Worm (Caenorhabditis elegans): ENCODE results near the gene K02E7.12.

The K02E7.12 gene

ce11 chrII:1110901-1111300, 39.9 kb downstream of the K02E7.12 start, which contains the start of gene lips-11:
Gene lips-11 (minus strand): TSS chrII:1111001.
- TF ChIP-seq klf-2 (GFP tag; conservative IDR thresholded peaks at IDR 0.05) (no peak), ztf-29 (GFP tag; IDR thresholded peaks at IDR 0.05) (no peak), ref-1 (GFP tag; conservative IDR thresholded peaks at IDR 0.05) (no peak), flt-1 (GFP tag; IDR thresholded peaks at IDR 0.05) (no peak), ztf-23 (GFP tag; IDR thresholded peaks at IDR 0.05) (no peak), tab-1 (GFP tag; IDR thresholded peaks at IDR 0.05) (no peak), med-1 (GFP tag; optimal IDR thresholded peaks at IDR 0.05; ENCODE audit: insufficient read depth) (no peak), cog-1 (tag; optimal IDR thresholded peaks at IDR 0.05) (no peak), T22C8.4 (GFP tag; IDR thresholded peaks at IDR 0.05) (no peak)

DNA sequence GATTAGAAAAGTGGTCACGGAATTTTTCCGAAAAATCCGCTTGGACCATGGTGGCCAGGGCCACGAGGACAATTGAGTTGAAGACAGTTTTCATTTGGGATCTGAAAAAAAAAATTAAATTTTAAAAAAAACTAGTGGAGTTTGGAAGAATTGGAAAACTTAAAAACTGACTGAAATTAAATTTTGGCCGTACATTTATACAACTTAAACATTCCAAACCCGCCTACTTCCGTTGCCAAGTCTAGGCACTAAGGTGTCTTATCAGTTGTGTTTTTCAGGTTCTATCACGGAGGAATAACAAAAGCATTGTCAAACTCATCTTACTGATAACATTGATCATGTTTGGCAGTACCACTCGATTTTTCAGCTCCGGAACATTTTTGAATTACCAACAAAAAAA, 43.2 kb downstream of the K02E7.12 start, which contains the start of gene lips-12:
lips-12 (minus strand) TSS at position 101 of the 400 bp plus-strand sequence.
- TF ChIP-seq tab-1 (GFP tag; IDR thresholded peaks at IDR 0.05) (no peak), klf-2 (GFP tag; conservative IDR thresholded peaks at IDR 0.05) (no peak), med-1 (GFP tag; optimal IDR thresholded peaks at IDR 0.05; ENCODE audit: insufficient read depth) (no peak), cog-1 (tag; optimal IDR thresholded peaks at IDR 0.05) (no peak), ztf-23 (GFP tag; IDR thresholded peaks at IDR 0.05) (no peak), ref-1 (GFP tag; conservative IDR thresholded peaks at IDR 0.05) (no peak), T22C8.4 (GFP tag; IDR thresholded peaks at IDR 0.05) (no peak)

ce11 chrII:1116521-1116920, 45.5 kb downstream of the K02E7.12 start:
- TF ChIP-seq flt-1 (GFP tag; IDR thresholded peaks at IDR 0.05), result no peak
- no peak for TF ChIP-seq cog-1 (tag; optimal IDR thresholded peaks at IDR 0.05)
- TF ChIP-seq med-1 (GFP tag; optimal IDR thresholded peaks at IDR 0.05; ENCODE audit: insufficient read depth), result no peak
- no peak for TF ChIP-seq ztf-23 (GFP tag; IDR thresholded peaks at IDR 0.05)
- TF ChIP-seq klf-2 (GFP tag; conservative IDR thresholded peaks at IDR 0.05), result no peak
- TF ChIP-seq tab-1 (GFP tag; IDR thresholded peaks at IDR 0.05), result no peak
- TF ChIP-seq T22C8.4 (GFP tag; IDR thresholded peaks at IDR 0.05), result no peak
- no peak for TF ChIP-seq ref-1 (GFP tag; conservative IDR thresholded peaks at IDR 0.05)
- TF ChIP-seq ztf-29 (GFP tag; IDR thresholded peaks at IDR 0.05), result no peak

- TF ChIP-seq med-1 (GFP tag; optimal IDR thresholded peaks at IDR 0.05; ENCODE audit: insufficient read depth), result no peak
- TF ChIP-seq klf-2 (GFP tag; conservative IDR thresholded peaks at IDR 0.05), result no peak
These were observed 47.2 kb downstream of the K02E7.12 start, which contains the start of gene lips-13 for ce11 chrII:1117992-1118729. Gene lips-13 (minus strand): TSS chrII:1118042.

Data from whole organism, midembryonic.